Worm (Caenorhabditis elegans) whole organism, midembryonic: ENCODE results near the gene F32D8.11.

Experiments
- T22C8.4 ChIP-seq: fragments of 200-800 bp; sonication (Bioruptor generic); IDR thresholded peaks from 2 replicates; pipeline ENCODE4 v1.3.6; 2022; ENCODE audit warnings: missing genetic modification characterization, missing compliant biosample characterization
- cog-1 ChIP-seq: sonication (generic microtip); optimal IDR thresholded peaks from 2 replicates; lab custom pipeline; 2016; ENCODE audit warnings: missing genetic modification characterization, missing compliant biosample characterization
- flt-1 ChIP-seq: fragments of 200-800 bp; sonication (Bioruptor generic); IDR thresholded peaks from 2 replicates; pipeline ENCODE4 v1.3.6; 2022; ENCODE audit warnings: missing genetic modification characterization, missing compliant biosample characterization
- klf-2 ChIP-seq: fragments of 200-800 bp; sonication (Bioruptor generic); conservative IDR thresholded peaks from 2 replicates; pipeline ENCODE4 v1.3.6; 2022; ENCODE audit warnings: missing genetic modification reagents, missing genetic modification characterization, missing compliant biosample characterization
- med-1 ChIP-seq: sonication (generic microtip); optimal IDR thresholded peaks from 2 replicates; lab custom pipeline; 2017; ENCODE audit warnings: missing genetic modification characterization, mild to moderate bottlenecking, missing compliant biosample characterization, antibody characterized with exemption, missing genetic modification reagents; ENCODE audit not compliant: insufficient read depth
- ref-1 ChIP-seq: fragments of 200-800 bp; sonication (Bioruptor generic); conservative IDR thresholded peaks from 2 replicates; pipeline ENCODE4 v1.3.6; 2022; ENCODE audit warnings: missing genetic modification reagents, missing genetic modification characterization, missing compliant biosample characterization
- tab-1 ChIP-seq: fragments of 200-800 bp; sonication (Bioruptor generic); IDR thresholded peaks from 2 replicates; pipeline ENCODE4 v1.3.6; 2022; ENCODE audit warnings: missing genetic modification characterization, missing compliant biosample characterization
- ztf-23 ChIP-seq: fragments of 200-800 bp; sonication (Bioruptor generic); IDR thresholded peaks from 2 replicates; pipeline ENCODE4 v1.3.6; 2022; ENCODE audit warnings: missing genetic modification reagents, missing genetic modification characterization, missing compliant biosample characterization
- ztf-29 ChIP-seq: fragments of 200-800 bp; sonication (Bioruptor generic); IDR thresholded peaks from 2 replicates; pipeline ENCODE4 v1.3.6; 2022; ENCODE audit warnings: missing genetic modification reagents, missing genetic modification characterization, missing compliant biosample characterization

Gene F32D8.11

DNA sequence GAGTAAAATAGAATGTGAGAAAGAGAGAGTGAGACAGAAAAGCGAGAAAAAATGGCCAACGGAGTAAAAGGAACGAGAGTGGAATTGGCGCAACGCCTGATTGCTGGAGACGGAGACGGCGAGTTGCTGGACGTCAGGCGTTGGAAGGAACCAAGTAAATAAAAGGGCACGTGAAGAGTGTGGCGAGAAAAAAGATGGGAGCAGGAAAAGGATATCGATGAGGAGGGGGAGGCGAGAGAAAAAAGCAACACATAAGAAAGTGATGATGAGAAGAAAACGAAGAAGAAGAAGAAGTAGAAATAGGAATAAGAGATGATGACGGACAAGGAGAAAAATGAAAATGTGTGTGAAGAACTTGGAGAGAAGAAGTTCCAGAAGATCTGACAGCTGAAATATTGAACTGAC, 17.5 kb downstream of the F32D8.11 start:
- TF ChIP-seq ztf-23 (GFP tag; lab: Robert Waterston, UW) (no peak), med-1 (GFP tag; lab: Kevin White, UChicago) (no peak)

DNA sequence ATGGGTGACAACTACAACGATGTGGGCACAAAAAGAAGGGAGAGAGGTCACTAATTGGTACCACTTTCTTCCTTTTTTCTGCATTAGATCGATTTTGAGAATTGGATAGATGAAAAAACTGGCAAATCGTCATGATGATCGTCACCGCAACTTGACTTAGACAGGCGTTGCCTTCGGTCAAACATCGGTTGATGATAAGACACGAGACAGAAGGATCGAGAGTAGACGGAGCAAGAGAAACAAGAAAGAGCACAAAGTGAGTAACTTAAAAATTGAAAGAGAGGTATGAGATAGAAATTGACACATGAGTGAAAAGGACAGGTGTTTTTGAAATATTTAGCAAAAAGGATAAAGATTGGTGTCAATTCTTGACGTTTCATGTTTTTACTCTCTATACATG, 18.9 kb downstream of the F32D8.11 start:
- no peak for TF ChIP-seq med-1 (GFP tag; lab: Kevin White, UChicago)
- no peak for TF ChIP-seq flt-1 (GFP tag; lab: Robert Waterston, UW)
- no peak for TF ChIP-seq klf-2

DNA sequence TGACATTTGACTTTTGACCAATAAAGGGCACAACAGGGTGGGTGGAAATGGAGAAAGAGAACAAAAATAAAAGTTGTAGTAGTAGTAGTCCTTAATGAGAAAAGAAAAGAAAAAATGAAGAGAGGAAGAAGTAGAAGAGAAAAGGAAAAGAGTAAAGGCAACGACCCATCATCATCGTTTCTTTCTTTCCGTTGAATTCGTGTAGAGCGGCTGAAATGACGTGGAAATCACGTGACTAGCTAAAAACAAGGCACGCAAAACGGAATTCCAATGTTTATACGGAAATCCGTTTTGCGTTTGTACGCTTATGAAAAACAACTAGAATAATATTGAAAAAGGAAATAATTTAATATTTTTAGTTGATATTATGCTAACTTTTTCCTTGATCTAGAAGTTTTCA, 21.4 kb downstream of the F32D8.11 start:
- TF ChIP-seq T22C8.4 (GFP tag; lab: Robert Waterston, UW) (no peak), flt-1 (GFP tag; lab: Robert Waterston, UW) (no peak), ztf-29 (GFP tag; lab: Robert Waterston, UW) (no peak), klf-2 (no peak), cog-1 (no peak), ref-1 (GFP tag; lab: Robert Waterston, UW) (no peak), tab-1 (GFP tag; lab: Robert Waterston, UW) (no peak), med-1 (GFP tag; lab: Kevin White, UChicago) (no peak), ztf-23 (GFP tag; lab: Robert Waterston, UW) (no peak)

DNA sequence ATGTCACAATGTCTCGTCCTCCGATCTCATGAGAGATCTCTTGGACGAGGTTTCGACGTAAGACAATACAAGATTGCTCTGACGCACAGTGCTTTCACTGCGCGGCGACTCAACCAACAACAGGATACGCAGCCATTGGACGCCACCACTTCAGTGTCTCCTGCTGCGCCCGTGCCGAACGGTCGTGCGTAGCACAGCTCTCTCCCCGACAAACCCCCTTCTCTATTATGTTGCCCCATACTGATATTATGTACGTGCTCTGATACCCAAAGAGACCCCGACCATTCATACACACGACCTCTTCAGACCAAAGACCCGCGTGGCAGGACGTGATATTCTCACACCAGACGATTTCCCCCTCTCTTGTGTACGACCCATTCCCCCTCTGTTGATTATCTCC, 22.6 kb downstream of the F32D8.11 start:
- peak; percentile 23; the same call in 1 of the 2 replicates for TF ChIP-seq flt-1 (GFP tag; lab: Robert Waterston, UW)

DNA sequence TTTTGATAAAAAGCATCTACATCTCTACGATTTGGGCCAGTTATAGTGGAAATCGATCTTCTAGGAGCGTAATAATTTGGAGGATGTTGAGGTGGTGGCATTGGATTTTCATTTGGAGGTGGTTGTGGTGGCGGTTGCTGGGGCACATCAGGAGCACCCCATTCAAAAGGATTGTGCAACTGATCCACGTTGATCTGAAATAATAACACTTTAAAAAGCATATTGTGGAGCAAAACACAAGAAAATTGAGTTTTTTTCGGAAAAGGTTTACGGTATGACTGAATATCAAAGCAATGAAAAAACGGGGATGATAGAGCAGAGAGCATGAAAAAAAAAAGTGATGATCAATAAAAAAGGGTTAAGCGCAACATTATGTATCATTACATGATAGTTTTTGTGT, 23.3 kb downstream of the F32D8.11 start, which contains the start of gene saeg-1:
saeg-1 (minus strand) TSS at position 101 of the 400 bp plus-strand sequence.
- TF ChIP-seq flt-1 (GFP tag; lab: Robert Waterston, UW): no peak
- TF ChIP-seq ref-1 (GFP tag; lab: Robert Waterston, UW): no peak
- no peak for TF ChIP-seq tab-1 (GFP tag; lab: Robert Waterston, UW)
- no peak for TF ChIP-seq T22C8.4 (GFP tag; lab: Robert Waterston, UW)
- no peak for TF ChIP-seq cog-1
- no peak for TF ChIP-seq ztf-23 (GFP tag; lab: Robert Waterston, UW)
- no peak for TF ChIP-seq med-1 (GFP tag; lab: Kevin White, UChicago)
- no peak for TF ChIP-seq klf-2
- no peak for TF ChIP-seq ztf-29 (GFP tag; lab: Robert Waterston, UW)

DNA sequence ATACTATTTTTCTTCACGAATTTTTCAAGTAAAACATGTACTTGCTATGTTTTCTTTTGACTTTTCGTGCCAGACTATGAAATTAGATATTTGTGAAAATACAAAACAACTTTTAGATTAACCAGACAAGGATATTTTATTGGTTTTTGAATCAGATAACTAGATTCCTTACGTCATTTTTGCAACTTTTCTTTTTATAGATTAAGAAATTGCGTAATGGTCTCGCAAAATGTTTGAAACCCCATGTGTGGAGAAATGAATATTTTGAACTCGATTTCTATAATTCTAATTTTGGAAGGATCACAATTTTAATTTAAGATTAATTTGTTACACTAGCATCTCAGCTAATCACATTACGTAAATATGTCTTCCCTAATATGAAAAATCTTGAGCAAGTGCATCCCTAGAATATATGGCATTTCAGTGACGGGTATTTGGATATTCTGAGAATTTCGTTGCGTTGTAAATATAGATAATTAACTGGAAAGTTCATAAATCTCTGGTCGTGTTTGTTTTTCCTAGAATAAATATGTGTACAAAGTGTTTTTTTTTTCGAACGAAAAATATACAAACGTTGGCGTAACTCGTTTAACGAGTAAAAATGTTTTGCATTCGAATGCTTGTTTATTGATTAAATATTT, 26.4 kb downstream of the F32D8.11 start:
- TF ChIP-seq ztf-23 (GFP tag; lab: Robert Waterston, UW) (no peak), tab-1 (GFP tag; lab: Robert Waterston, UW) (no peak), klf-2 (no peak), med-1 (GFP tag; lab: Kevin White, UChicago) (no peak), cog-1 (no peak), ref-1 (GFP tag; lab: Robert Waterston, UW) (no peak), flt-1 (GFP tag; lab: Robert Waterston, UW) (no peak), T22C8.4 (GFP tag; lab: Robert Waterston, UW) (no peak), ztf-29 (GFP tag; lab: Robert Waterston, UW) (no peak)

DNA sequence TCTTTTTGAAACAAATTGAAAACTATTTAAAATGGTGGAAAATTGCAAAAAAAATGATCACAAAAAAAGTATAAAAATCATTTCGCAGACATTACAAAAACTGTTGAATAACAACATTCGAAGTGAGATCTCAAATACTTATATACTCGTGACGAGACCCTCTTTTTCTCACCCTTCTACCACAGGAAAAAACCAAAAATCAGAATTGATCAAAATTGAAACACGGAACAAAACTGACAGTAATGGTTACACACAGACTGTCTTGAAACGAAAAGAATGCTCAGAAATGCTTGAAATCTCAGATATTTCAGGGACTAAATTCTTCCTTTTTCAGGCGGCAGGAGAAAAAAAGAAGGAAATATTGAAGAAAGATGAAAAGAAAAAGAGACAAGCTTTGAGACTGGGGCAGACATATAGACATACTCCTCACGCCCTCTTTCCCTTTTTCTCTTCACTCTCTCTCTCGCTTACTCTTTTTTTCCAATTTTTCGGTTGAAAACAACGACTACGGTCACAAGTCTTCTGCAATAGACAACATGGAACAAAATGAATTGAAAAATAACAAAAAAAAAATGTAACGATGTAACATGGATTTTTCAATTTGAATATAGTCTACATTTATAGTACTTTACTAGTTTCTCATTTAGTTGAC, 27.2 kb downstream of the F32D8.11 start:
- TF ChIP-seq flt-1 (GFP tag; lab: Robert Waterston, UW): no peak
- TF ChIP-seq ref-1 (GFP tag; lab: Robert Waterston, UW): no peak
- TF ChIP-seq klf-2: no peak
- no peak for TF ChIP-seq ztf-23 (GFP tag; lab: Robert Waterston, UW)
- TF ChIP-seq T22C8.4 (GFP tag; lab: Robert Waterston, UW): no peak
- no peak for TF ChIP-seq cog-1
- TF ChIP-seq ztf-29 (GFP tag; lab: Robert Waterston, UW): no peak
- no peak for TF ChIP-seq tab-1 (GFP tag; lab: Robert Waterston, UW)
- no peak for TF ChIP-seq med-1 (GFP tag; lab: Kevin White, UChicago)

DNA sequence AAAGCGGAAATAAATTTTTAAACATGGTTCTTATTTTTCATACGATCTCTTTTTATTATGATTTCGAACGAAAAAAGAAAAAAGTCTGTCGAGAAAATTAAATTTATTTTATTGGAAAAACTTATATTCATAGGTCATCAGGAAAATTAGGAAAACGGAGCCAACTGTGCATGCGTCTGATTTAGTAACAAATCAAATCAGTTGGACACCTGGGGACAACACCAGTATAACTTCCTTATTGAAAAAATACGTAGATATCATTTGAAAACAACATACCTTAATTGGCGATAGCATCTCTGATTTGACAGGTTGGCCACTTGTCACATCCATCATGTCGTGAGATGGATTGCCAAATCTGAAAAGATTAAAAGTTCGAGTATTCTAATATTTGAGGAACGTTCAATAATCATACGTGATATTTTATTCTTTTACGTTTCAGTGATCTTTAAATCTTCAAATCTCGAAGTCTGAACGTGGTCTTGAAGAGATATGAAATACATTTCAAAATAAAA, 28.4 kb downstream of the F32D8.11 start:
- TF ChIP-seq cog-1 (no peak), ztf-29 (GFP tag; lab: Robert Waterston, UW) (no peak), flt-1 (GFP tag; lab: Robert Waterston, UW) (no peak), tab-1 (GFP tag; lab: Robert Waterston, UW) (no peak), ref-1 (GFP tag; lab: Robert Waterston, UW) (no peak), ztf-23 (GFP tag; lab: Robert Waterston, UW) (no peak), klf-2 (no peak), med-1 (GFP tag; lab: Kevin White, UChicago) (no peak), T22C8.4 (GFP tag; lab: Robert Waterston, UW) (no peak)

DNA sequence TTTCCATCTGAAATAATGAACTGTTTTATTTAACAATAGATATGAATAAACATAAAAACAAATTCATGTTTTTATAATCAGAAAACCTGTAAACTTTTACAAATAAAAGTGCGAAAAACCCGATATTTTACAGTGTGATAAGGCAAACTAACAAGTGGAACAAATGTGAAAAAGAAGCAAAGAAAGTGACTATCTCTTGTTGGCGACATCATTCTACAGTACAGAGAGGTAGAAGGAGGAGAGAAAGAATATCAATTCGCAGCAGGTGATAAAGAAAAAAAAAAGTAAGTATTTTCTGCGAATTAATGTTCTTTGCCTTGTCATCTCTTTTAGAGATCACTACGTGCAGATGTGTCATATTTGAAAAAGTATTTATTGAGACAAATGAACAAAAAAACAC, 29.2 kb downstream of the F32D8.11 start:
- TF ChIP-seq med-1 (GFP tag; lab: Kevin White, UChicago) (no peak), ztf-23 (GFP tag; lab: Robert Waterston, UW) (no peak), ztf-29 (GFP tag; lab: Robert Waterston, UW) (no peak), klf-2 (no peak), tab-1 (GFP tag; lab: Robert Waterston, UW) (no peak), flt-1 (GFP tag; lab: Robert Waterston, UW) (no peak), T22C8.4 (GFP tag; lab: Robert Waterston, UW) (no peak), ref-1 (GFP tag; lab: Robert Waterston, UW) (no peak), cog-1 (no peak)
